Worm (Caenorhabditis elegans) whole organism, young adult: ENCODE data around the gene srx-34.

Source experiments
- ceh-91 ChIP-seq: fragments of 200-800 bp; sonication (Bioruptor generic); IDR thresholded peaks from 2 replicates; pipeline ENCODE4 v1.3.6; 2022; ENCODE audit warnings: missing genetic modification reagents, missing genetic modification characterization, missing compliant biosample characterization
- lsl-1 ChIP-seq: fragments of 200-800 bp; sonication (Bioruptor generic); optimal IDR thresholded peaks from 2 replicates; lab custom pipeline; 2018; ENCODE audit warnings: mild to moderate bottlenecking, missing genetic modification characterization, moderate library complexity, missing compliant biosample characterization
- zfh-2 ChIP-seq: fragments of 200-800 bp; sonication (Bioruptor generic); conservative IDR thresholded peaks from 2 replicates; pipeline ENCODE4 v1.3.6; 2022; ENCODE audit warnings: missing genetic modification reagents, missing genetic modification characterization, missing compliant biosample characterization

DNA sequence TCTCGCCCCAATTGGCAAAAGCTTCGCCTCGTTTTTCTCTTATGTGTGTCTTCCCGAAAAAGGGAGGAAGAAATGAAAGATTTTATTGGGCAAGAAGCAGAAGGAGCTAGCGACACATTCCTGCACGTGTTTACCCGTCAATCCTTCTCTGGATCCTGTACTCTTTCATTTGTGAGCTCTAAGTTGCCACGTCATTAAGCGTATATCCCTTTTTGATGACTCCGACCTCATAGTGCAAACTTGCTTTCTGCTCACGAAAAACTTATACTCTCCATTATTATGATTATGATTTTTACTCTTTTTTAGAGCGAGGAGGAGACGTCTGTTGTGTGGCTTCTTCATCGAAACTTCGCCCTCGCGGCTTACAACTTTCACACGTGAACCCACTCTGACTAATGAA lies 47.8 kb downstream of the srx-34 start, which contains the start of gene F27B10.1:
- TF ChIP-seq zfh-2 (GFP tag; lab: Robert Waterston, UW): no peak
- no peak for TF ChIP-seq ceh-91 (GFP tag; lab: Robert Waterston, UW)
- no peak for TF ChIP-seq lsl-1
